Fruit fly (Drosophila melanogaster): ENCODE results near the gene CG13085.

CG13085 gene

dm6 chr2L:19376145-19376544 is 47.7 kb upstream of the CG13085 start (continued):
- TF ChIP-seq topi (GFP tag; optimal IDR thresholded peaks at IDR 0.05) (peak; percentile 23), Ets21C (GFP tag; optimal IDR thresholded peaks at IDR 0.05) (peak; percentile 24), CG11294 (GFP tag; IDR thresholded peaks at IDR 0.05) (peak; percentile 35; the same call in 1 of the 2 replicates), svp (GFP tag) (peak; percentile 59), eg (GFP tag; IDR thresholded peaks at IDR 0.05) (peak; percentile 84), ss (GFP tag; optimal IDR thresholded peaks at IDR 0.05) (peak; percentile 17 to 45), vri (GFP tag; optimal IDR thresholded peaks at IDR 0.05) (no peak), Sox15 (GFP tag; optimal IDR thresholded peaks at IDR 0.05) (peak; percentile 15), Hr38 (GFP tag; optimal IDR thresholded peaks at IDR 0.05) (no peak), Hr4 (GFP tag; optimal IDR thresholded peaks at IDR 0.05) (peak; percentile 68), OdsH (GFP tag; optimal IDR thresholded peaks at IDR 0.05) (peak; percentile 71), CG11762 (GFP tag; optimal IDR thresholded peaks at IDR 0.05; ENCODE audit: insufficient read depth) (peak; percentile 54), fd59A (GFP tag; optimal IDR thresholded peaks at IDR 0.05) (peak; percentile 52), Eip78C (GFP tag) (peak; percentile 76), pdm3 (GFP tag; optimal IDR thresholded peaks at IDR 0.05) (peak; percentile 43)

DNA sequence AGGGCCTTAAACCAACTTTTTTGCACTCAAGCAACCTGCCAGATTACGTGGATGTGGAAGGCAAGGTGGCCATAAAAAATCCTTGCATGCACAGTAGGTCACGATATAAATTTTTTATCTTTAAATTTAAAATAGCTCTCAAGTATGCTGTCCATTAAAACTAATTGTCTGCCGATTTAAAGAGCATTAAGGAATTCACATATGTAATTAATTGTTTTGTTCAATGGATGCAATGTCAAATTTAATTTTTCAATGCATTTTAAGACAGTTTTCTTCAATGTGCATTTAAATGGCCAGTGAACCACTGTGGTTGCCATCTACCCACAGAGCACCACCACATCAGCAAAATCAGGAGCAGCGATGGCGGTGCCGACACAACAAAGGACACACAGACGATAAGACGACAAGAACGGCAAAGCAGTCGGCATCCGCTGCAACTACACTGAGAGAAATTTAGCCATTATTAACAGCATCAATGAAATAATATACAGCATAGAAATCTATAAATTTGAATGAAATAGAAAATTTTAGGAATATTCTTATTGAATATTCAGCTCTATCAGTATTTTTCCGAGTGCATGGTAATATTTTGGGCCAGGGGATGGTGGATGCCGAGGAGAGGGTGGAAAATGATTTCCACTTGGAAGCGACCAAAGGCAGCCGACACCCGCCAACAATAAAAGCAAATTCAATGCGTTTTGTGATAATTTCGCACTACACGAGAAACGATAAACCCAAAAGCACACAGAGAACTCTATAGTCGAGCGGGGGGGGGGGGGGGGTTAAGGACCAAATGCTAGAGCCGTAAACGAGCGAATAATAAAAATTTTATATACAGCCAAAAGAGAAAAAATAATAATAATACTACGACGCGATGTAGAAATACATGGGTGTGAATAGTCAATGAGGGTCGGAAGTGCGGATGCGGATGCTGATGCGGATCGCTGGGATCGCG is 46.4 kb upstream of the CG13085 start:
- TF ChIP-seq CG8319 (GFP tag; optimal IDR thresholded peaks at IDR 0.05) (no peak), Eip75B (GFP tag; optimal IDR thresholded peaks at IDR 0.05) (peak; percentile 18), dac (GFP tag; optimal IDR thresholded peaks at IDR 0.05) (no peak), OdsH (GFP tag; optimal IDR thresholded peaks at IDR 0.05) (peak; percentile 23), CG6163 (GFP tag; IDR thresholded peaks at IDR 0.05) (no peak; the same call in 2 of the 3 replicates), CG6276 (GFP tag; optimal IDR thresholded peaks at IDR 0.05) (no peak), Hr39 (GFP tag; optimal IDR thresholded peaks at IDR 0.05) (no peak), dsx (GFP tag; optimal IDR thresholded peaks at IDR 0.05; ENCODE audit: poor library complexity, severe bottlenecking) (no peak), CG11902 (GFP tag; optimal IDR thresholded peaks at IDR 0.05) (no peak), CG7368 (GFP tag; optimal IDR thresholded peaks at IDR 0.05) (no peak), fd85E (GFP tag; optimal IDR thresholded peaks at IDR 0.05) (no peak), vri (GFP tag; optimal IDR thresholded peaks at IDR 0.05) (no peak), fkh (GFP tag; optimal IDR thresholded peaks at IDR 0.05) (no peak), achi (GFP tag; optimal IDR thresholded peaks at IDR 0.05) (peak; percentile 0), CG4318 (GFP tag; optimal IDR thresholded peaks at IDR 0.05) (no peak), Smox (GFP tag; optimal IDR thresholded peaks at IDR 0.05) (peak; percentile 12), CG1621 (tag; optimal IDR thresholded peaks at IDR 0.05) (peak; percentile 16), Ets21C (GFP tag; optimal IDR thresholded peaks at IDR 0.05) (no peak), Sox14 (GFP tag; optimal IDR thresholded peaks at IDR 0.05) (no peak), CG11294 (GFP tag; IDR thresholded peaks at IDR 0.05) (no peak), svp (GFP tag) (peak; percentile 76), Hr4 (GFP tag; optimal IDR thresholded peaks at IDR 0.05) (no peak), CG9139 (GFP tag; optimal IDR thresholded peaks at IDR 0.05) (no peak), Blimp-1 (GFP tag; optimal IDR thresholded peaks at IDR 0.05) (no peak), CG10669 (GFP tag; optimal IDR thresholded peaks at IDR 0.05) (peak; percentile 45), CG31627 (GFP tag; optimal IDR thresholded peaks at IDR 0.05) (no peak), CG3919 (GFP tag; optimal IDR thresholded peaks at IDR 0.05) (no peak), CG11762 (GFP tag; optimal IDR thresholded peaks at IDR 0.05; ENCODE audit: insufficient read depth) (no peak), eg (GFP tag; IDR thresholded peaks at IDR 0.05) (no peak), salr (GFP tag; optimal IDR thresholded peaks at IDR 0.05) (no peak), topi (GFP tag; optimal IDR thresholded peaks at IDR 0.05) (peak; percentile 25), Met (GFP tag; optimal IDR thresholded peaks at IDR 0.05) (peak; percentile 37), Hr38 (GFP tag; optimal IDR thresholded peaks at IDR 0.05) (no peak), ss (GFP tag; optimal IDR thresholded peaks at IDR 0.05) (peak; percentile 5 to 7), CG15336 (GFP tag; IDR thresholded peaks at IDR 0.05) (no peak), Ets96B (tag; optimal IDR thresholded peaks at IDR 0.05) (peak; percentile 8), CG6792 (GFP tag; optimal IDR thresholded peaks at IDR 0.05) (peak; percentile 9), CG32006 (GFP tag; optimal IDR thresholded peaks at IDR 0.05) (no peak), Eip78C (GFP tag) (peak; percentile 73), lz (GFP tag; optimal IDR thresholded peaks at IDR 0.05) (peak; percentile 7), CG8119 (GFP tag; IDR thresholded peaks at IDR 0.05) (0 out of 3 replicates have a peak, but pooled peaks have one; percentile 28), CG10631 (GFP tag; optimal IDR thresholded peaks at IDR 0.05) (peak; percentile 26), esn (GFP tag; optimal IDR thresholded peaks at IDR 0.05) (peak; percentile 32)
